Worm (Caenorhabditis elegans) whole organism, L3 larva: Measurements from ENCODE around the gene K09E9.1.

Experiments
- R02D3.7 ChIP-seq: fragments of 150-350 bp; optimal IDR thresholded peaks from 2 replicates; lab custom pipeline; 2014; ENCODE audit warnings: missing biosample characterization, missing genetic modification characterization
- ZK546.5 ChIP-seq: sonication (generic microtip); optimal IDR thresholded peaks from 2 replicates; lab custom pipeline; 2017; ENCODE audit warnings: missing biosample characterization, missing genetic modification characterization
- aly-2 ChIP-seq: fragments of 150-350 bp; optimal IDR thresholded peaks from 2 replicates; lab custom pipeline; 2014; ENCODE audit warnings: missing biosample characterization, missing genetic modification characterization
- ceh-82 ChIP-seq: fragments of 150-350 bp; optimal IDR thresholded peaks from 2 replicates; lab custom pipeline; 2014; ENCODE audit warnings: missing biosample characterization, missing genetic modification characterization
- daf-12 ChIP-seq: fragments of 150-350 bp; optimal IDR thresholded peaks from 2 replicates; lab custom pipeline; 2014; ENCODE audit warnings: missing biosample characterization, missing genetic modification reagents, missing genetic modification characterization
- egl-27 ChIP-seq: sonication (generic microtip); optimal IDR thresholded peaks from 4 replicates; lab custom pipeline; 2017; ENCODE audit warnings: missing biosample characterization, missing genetic modification reagents, missing genetic modification characterization
- elt-1 ChIP-seq: fragments of 150-350 bp; optimal IDR thresholded peaks from 2 replicates; lab custom pipeline; 2014; ENCODE audit warnings: missing biosample characterization, missing genetic modification characterization
- elt-2 ChIP-seq: sonication (generic microtip); optimal IDR thresholded peaks from 2 replicates; lab custom pipeline; 2016; ENCODE audit warnings: missing genetic modification reagents, mild to moderate bottlenecking, missing genetic modification characterization, missing compliant biosample characterization
- fkh-2 ChIP-seq: fragments of 150-350 bp; optimal IDR thresholded peaks from 2 replicates; lab custom pipeline; 2014; ENCODE audit warnings: missing biosample characterization, missing genetic modification reagents, missing genetic modification characterization
- nhr-23 ChIP-seq: fragments of 150-350 bp; optimal IDR thresholded peaks from 2 replicates; lab custom pipeline; 2014; ENCODE audit warnings: missing biosample characterization, missing genetic modification reagents, missing genetic modification characterization
- nhr-67 ChIP-seq: fragments of 150-350 bp; optimal IDR thresholded peaks from 2 replicates; lab custom pipeline; 2014; ENCODE audit warnings: missing biosample characterization, missing genetic modification characterization
- skn-1 ChIP-seq: fragments of 150-350 bp; optimal IDR thresholded peaks from 2 replicates; lab custom pipeline; 2014; ENCODE audit warnings: missing biosample characterization, missing genetic modification characterization
- snpc-4 ChIP-seq: fragments of 150-350 bp; optimal IDR thresholded peaks from 2 replicates; lab custom pipeline; 2014; ENCODE audit warnings: missing biosample characterization, missing genetic modification characterization
- unc-39 ChIP-seq: sonication (generic microtip); optimal IDR thresholded peaks from 4 replicates; lab custom pipeline; 2017; ENCODE audit warnings: missing biosample characterization, missing genetic modification characterization
- zag-1 ChIP-seq: fragments of 150-350 bp; optimal IDR thresholded peaks from 2 replicates; lab custom pipeline; 2014; ENCODE audit warnings: missing biosample characterization, missing genetic modification characterization

K09E9.1 gene

DNA sequence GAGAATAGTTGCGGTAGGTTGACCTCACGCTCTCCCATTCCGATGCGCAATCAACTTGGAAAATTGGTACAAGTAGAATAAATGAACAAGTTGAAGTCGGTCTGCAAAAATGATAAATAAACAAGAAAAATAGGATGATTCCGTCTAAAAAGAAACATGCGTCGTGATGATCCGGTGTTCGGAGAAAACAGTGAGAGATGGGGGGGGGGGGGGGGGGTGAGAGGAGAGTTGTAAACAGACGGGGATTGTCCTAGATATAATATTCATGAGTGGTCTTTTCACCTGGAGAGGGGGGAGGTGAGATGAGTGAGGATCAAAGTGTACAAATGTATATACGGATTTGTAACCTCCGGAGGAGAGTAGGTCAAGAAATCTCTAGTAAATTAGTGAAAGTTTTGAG is 55.3 kb downstream of the K09E9.1 start, which contains the start of gene F59D12.2:
Gene F59D12.2, minus strand, starts transcription at position 101 of the 400 bp plus-strand sequence.
- TF ChIP-seq egl-27, result no peak
- TF ChIP-seq skn-1 (tag; lab: Kevin White, UChicago), result no peak
- TF ChIP-seq fkh-2, result no peak
- TF ChIP-seq ZK546.5 (tag; lab: Kevin White, UChicago), result no peak
- no peak for TF ChIP-seq nhr-23 (tag; lab: Kevin White, UChicago)
- no peak for TF ChIP-seq daf-12 (tag; lab: Kevin White, UChicago)
- TF ChIP-seq snpc-4 (tag; lab: Kevin White, UChicago), result no peak
- TF ChIP-seq elt-2 (tag; lab: Kevin White, UChicago), result no peak
- TF ChIP-seq unc-39 (tag; lab: Kevin White, UChicago), result no peak
- no peak for TF ChIP-seq R02D3.7 (tag; lab: Kevin White, UChicago)
- TF ChIP-seq ceh-82 (tag; lab: Kevin White, UChicago), result no peak
- no peak for TF ChIP-seq elt-1 (tag; lab: Kevin White, UChicago)
- TF ChIP-seq nhr-67 (tag; lab: Kevin White, UChicago), result no peak
- no peak for TF ChIP-seq zag-1 (tag; lab: Kevin White, UChicago)
- TF ChIP-seq aly-2 (tag; lab: Kevin White, UChicago), result no peak
